Worm (Caenorhabditis elegans) whole organism, young adult: ENCODE data around the gene Y105C5A.1269.

Source experiments
- F23B12.7 ChIP-seq: sonication (generic microtip); optimal IDR thresholded peaks from 2 replicates; lab custom pipeline; 2017; ENCODE audit warnings: missing genetic modification characterization, mild to moderate bottlenecking, missing compliant biosample characterization, antibody characterized with exemption, moderate library complexity; ENCODE audit not compliant: insufficient read depth
- T07F8.4 ChIP-seq: sonication (generic microtip); optimal IDR thresholded peaks from 2 replicates; lab custom pipeline; 2016; ENCODE audit warnings: mild to moderate bottlenecking, missing genetic modification characterization, moderate library complexity, missing compliant biosample characterization
- ama-1 ChIP-seq, 3 experiments: fragments of 150-350 bp in 1 of 3; sonication (generic microtip) in 2 of 3; optimal IDR thresholded peaks; 2 replicates each; lab custom pipeline; 2014 to 2018; ENCODE audit warnings: missing biosample characterization in 2 of 3, missing genetic modification characterization in 2 of 3, missing genetic modification reagents in 2 of 3
- athp-1 ChIP-seq: sonication (generic microtip); optimal IDR thresholded peaks from 2 replicates; lab custom pipeline; 2017; ENCODE audit warnings: mild to moderate bottlenecking, missing genetic modification characterization, missing compliant biosample characterization
- ccch-3 ChIP-seq: fragments of 200-800 bp; sonication (Bioruptor generic); optimal IDR thresholded peaks from 2 replicates; lab custom pipeline; 2018; ENCODE audit warnings: mild to moderate bottlenecking, missing genetic modification characterization, missing compliant biosample characterization
- cebp-2 ChIP-seq: fragments of 200-800 bp; sonication (Bioruptor generic); IDR thresholded peaks from 2 replicates; pipeline ENCODE4 v1.3.6; 2022; ENCODE audit warnings: missing genetic modification characterization, missing compliant biosample characterization
- ceh-100 ChIP-seq: fragments of 200-800 bp; sonication (Bioruptor generic); IDR thresholded peaks from 2 replicates; pipeline ENCODE4 v1.3.6; 2022; ENCODE audit warnings: missing genetic modification reagents, missing genetic modification characterization, missing compliant biosample characterization
- dpl-1 ChIP-seq: fragments of 150-350 bp; optimal IDR thresholded peaks from 2 replicates; lab custom pipeline; 2014; ENCODE audit warnings: missing biosample characterization, missing genetic modification reagents, missing genetic modification characterization
- lin-40 ChIP-seq: sonication (generic microtip); optimal IDR thresholded peaks from 2 replicates; lab custom pipeline; 2016; ENCODE audit warnings: missing genetic modification characterization, mild to moderate bottlenecking, missing compliant biosample characterization, missing genotype, missing genetic modification reagents
- lin-54 ChIP-seq: fragments of 200-800 bp; sonication (Bioruptor generic); optimal IDR thresholded peaks from 2 replicates; lab custom pipeline; 2018; ENCODE audit warnings: mild to moderate bottlenecking, missing genetic modification characterization, missing compliant biosample characterization

DNA sequence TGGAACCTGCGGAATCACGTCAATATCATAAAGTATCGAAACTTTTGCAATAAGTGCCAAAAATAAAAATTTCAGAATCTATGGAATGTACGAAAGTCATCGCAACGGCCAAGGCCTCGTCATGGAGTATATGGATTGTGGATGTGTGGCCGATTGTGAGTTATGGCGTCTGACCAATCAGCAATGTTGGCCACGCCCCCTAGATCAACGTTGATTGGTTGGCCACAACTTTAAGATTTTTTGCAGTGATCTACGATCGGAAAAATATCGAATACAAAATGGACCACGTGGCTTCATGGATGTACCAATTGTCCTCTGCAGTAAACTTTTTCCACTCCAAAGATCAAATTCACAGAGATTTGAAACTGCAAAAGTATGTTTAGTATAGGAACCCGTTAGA is 3.5 kb downstream of the Y105C5A.1269 start:
- no peak for TF ChIP-seq F23B12.7 (tag; lab: Kevin White, UChicago)
- TF ChIP-seq ceh-100 (GFP tag; lab: Robert Waterston, UW): no peak
- TF ChIP-seq ama-1 (optimal IDR thresholded peaks at IDR 0.05; lab: Kevin White, UChicago): no peak
- TF ChIP-seq ama-1 (GFP tag; optimal IDR thresholded peaks at IDR 0.05; lab: Kevin White, UChicago): no peak
- TF ChIP-seq dpl-1 (GFP tag; lab: Kevin White, UChicago): no peak
- TF ChIP-seq lin-54 (GFP tag; lab: Kevin White, UChicago): no peak
- TF ChIP-seq T07F8.4 (tag; lab: Kevin White, UChicago): no peak
- TF ChIP-seq athp-1 (tag; lab: Kevin White, UChicago): no peak
- no peak for TF ChIP-seq ccch-3
- no peak for TF ChIP-seq cebp-2 (GFP tag; lab: Robert Waterston, UW)
- TF ChIP-seq lin-40 (tag; lab: Kevin White, UChicago): no peak
